Worm (Caenorhabditis elegans) whole organism, L2 larva: ENCODE measurements around the gene ula-1.

Experiments used
- ZK546.5 ChIP-seq: sonication (generic microtip); optimal IDR thresholded peaks from 2 replicates; lab custom pipeline; 2017; ENCODE audit warnings: missing biosample characterization, missing genetic modification characterization
- alr-1 ChIP-seq: fragments of 150-350 bp; optimal IDR thresholded peaks from 2 replicates; lab custom pipeline; 2014; ENCODE audit warnings: missing biosample characterization, missing genetic modification characterization
- ceh-16 ChIP-seq: fragments of 150-350 bp; optimal IDR thresholded peaks from 2 replicates; lab custom pipeline; 2014; ENCODE audit warnings: missing biosample characterization, missing genetic modification characterization
- elt-1 ChIP-seq: fragments of 150-350 bp; optimal IDR thresholded peaks from 2 replicates; lab custom pipeline; 2014; ENCODE audit warnings: missing biosample characterization, missing genetic modification characterization
- elt-3 ChIP-seq: sonication (generic microtip); optimal IDR thresholded peaks from 2 replicates; lab custom pipeline; 2017; ENCODE audit warnings: missing biosample characterization, missing genetic modification characterization
- lin-11 ChIP-seq: fragments of 150-350 bp; sonication (generic microtip); optimal IDR thresholded peaks from 2 replicates; lab custom pipeline; 2014; ENCODE audit warnings: missing biosample characterization, missing genetic modification characterization, inconsistent platforms, mixed read lengths
- lin-13 ChIP-seq: fragments of 150-350 bp; optimal IDR thresholded peaks from 2 replicates; lab custom pipeline; 2014; ENCODE audit warnings: missing biosample characterization, missing genetic modification reagents, missing genetic modification characterization
- lin-39 ChIP-seq: fragments of 150-350 bp; optimal IDR thresholded peaks from 2 replicates; lab custom pipeline; 2014; ENCODE audit warnings: missing biosample characterization, missing genetic modification reagents, missing genetic modification characterization
- lsy-2 ChIP-seq, 2 experiments: fragments of 150-350 bp in 1 of 2; sonication (generic microtip) in 1 of 2; optimal IDR thresholded peaks; 2 replicates each; lab custom pipeline; 2014 to 2017; ENCODE audit warnings: missing biosample characterization in 2 of 2, missing genetic modification characterization in 2 of 2
- nhr-237 ChIP-seq: fragments of 150-350 bp; optimal IDR thresholded peaks from 2 replicates; lab custom pipeline; 2014; ENCODE audit warnings: missing biosample characterization, missing genetic modification characterization
- skn-1 ChIP-seq: sonication (generic microtip); optimal IDR thresholded peaks from 2 replicates; lab custom pipeline; 2017; ENCODE audit warnings: missing biosample characterization, missing genetic modification characterization
- snpc-4 ChIP-seq: fragments of 150-350 bp; optimal IDR thresholded peaks from 2 replicates; lab custom pipeline; 2014; ENCODE audit warnings: missing biosample characterization, missing genetic modification characterization
- zag-1 ChIP-seq: fragments of 150-350 bp; optimal IDR thresholded peaks from 2 replicates; lab custom pipeline; 2014; ENCODE audit warnings: missing biosample characterization, missing genetic modification characterization

- TF ChIP-seq snpc-4 (peak; percentile 71), elt-1 (tag; lab: Kevin White, UChicago) (no peak), lin-39 (tag; lab: Kevin White, UChicago) (no peak), lin-13 (GFP tag; lab: Kevin White, UChicago) (peak; percentile 89), lin-11 (peak; percentile 62), alr-1 (tag; lab: Kevin White, UChicago) (no peak), nhr-237 (tag; lab: Kevin White, UChicago) (no peak), lsy-2 (tag; optimal IDR thresholded peaks at IDR 0.05; lab: Kevin White, UChicago) (peak; percentile 89 to 94), skn-1 (no peak), ZK546.5 (tag; lab: Kevin White, UChicago) (peak; percentile 2), elt-3 (no peak), zag-1 (tag; lab: Kevin White, UChicago) (peak; percentile 40), ceh-16 (tag; lab: Kevin White, UChicago) (peak; percentile 11)
Observed at ce11 chrIII:4962886-4963285, 42.8 kb upstream of the ula-1 start, which contains the start of gene C27F2.9.
